Worm (Caenorhabditis elegans) whole organism, dauer: ENCODE results near the gene srg-29.

Experiments
- unc-62 ChIP-seq: sonication (generic microtip); optimal IDR thresholded peaks from 2 replicates; lab custom pipeline; 2017; ENCODE audit warnings: missing biosample characterization, missing genetic modification reagents, missing genetic modification characterization

srg-29 gene

DNA sequence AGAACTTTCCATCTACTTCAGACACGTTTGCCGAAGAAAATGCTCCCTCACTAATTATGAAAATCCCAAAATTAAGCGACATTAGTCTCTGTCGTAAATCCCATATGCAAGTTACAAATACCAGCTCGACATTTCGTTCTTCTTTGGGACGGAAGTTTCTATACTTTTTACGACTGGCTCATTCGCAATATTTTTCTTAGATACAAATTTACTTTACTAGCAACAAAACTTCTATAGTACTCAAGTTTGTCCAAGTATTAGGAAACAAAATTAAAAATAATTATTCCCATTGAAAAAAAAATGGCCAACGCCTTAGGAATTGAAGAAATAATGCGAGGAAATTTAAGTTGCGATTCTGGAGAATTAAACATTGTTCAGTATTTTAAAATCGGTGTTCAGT is 6.0 kb upstream of the srg-29 start, which contains the start of gene srg-26:
srg-26 (plus strand) TSS at position 301 of the 400 bp plus-strand sequence.
- TF ChIP-seq unc-62 (GFP tag; lab: Kevin White, UChicago): no peak

DNA sequence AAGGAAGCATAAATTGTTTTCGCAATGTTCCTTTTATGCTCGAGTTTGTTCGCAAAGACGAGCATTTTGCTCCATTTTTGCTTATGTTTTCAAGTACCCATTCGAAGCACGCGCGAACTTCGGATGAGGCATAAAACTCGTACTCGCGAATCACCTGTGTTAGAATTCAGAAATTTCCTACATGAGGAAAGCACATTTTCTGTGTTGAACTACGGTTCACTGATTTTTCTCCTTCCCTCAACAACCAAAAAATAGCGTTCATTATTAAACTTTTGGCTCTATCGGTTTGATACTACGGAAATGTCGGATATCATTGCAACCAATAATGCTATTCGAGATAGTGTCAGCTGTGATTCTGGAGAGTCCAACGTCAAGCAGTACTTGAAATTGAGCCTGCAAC is 2.4 kb upstream of the srg-29 start, which contains the start of gene srg-28:
srg-28 (plus strand) TSS at position 301 of the 400 bp plus-strand sequence.
- TF ChIP-seq unc-62 (GFP tag; lab: Kevin White, UChicago): no peak

DNA sequence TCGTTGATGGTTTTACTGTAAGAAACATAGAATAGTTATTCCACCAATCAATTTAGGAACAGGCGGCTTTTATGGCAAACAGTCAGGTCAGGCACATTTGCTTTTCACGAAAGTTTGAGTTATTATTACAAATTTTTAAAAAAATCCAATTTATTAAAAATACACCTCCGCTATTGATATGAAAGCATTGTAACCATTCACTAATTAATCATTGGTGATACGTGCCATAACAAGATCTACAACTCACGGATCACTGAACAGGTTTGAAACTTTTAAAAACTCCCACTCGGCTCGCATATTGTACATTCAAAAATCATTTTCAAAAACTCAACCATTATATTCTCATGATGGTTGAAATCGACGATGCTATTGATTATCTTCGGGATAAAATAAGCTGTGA is 2.5 kb downstream of the srg-29 start, which contains the start of gene srg-27:
srg-27 (plus strand) TSS at position 301 of the 400 bp plus-strand sequence.
- TF ChIP-seq unc-62 (GFP tag; lab: Kevin White, UChicago): no peak

DNA sequence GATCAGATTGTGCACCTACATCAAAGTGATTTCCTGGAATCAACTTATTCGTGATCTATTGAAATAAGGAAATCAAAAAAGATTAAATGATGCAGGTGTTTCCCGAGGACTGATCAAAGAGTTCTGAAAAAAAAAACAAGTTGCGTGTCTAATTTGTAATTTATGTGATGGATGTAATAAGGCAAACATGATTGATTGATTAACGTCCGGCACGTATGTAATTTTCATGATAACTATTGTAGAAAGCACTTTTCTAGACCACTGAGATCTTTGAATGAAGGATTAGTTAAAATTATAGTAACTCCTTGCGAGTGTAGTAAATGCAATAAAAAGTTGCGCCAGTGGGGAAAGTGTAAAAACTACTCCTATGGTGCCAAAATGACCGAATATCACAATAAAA is 8.4 kb downstream of the srg-29 start, which contains the start of gene srg-25:
srg-25 (minus strand) TSS at position 101 of the 400 bp plus-strand sequence.
- no peak for TF ChIP-seq unc-62 (GFP tag; lab: Kevin White, UChicago)

DNA sequence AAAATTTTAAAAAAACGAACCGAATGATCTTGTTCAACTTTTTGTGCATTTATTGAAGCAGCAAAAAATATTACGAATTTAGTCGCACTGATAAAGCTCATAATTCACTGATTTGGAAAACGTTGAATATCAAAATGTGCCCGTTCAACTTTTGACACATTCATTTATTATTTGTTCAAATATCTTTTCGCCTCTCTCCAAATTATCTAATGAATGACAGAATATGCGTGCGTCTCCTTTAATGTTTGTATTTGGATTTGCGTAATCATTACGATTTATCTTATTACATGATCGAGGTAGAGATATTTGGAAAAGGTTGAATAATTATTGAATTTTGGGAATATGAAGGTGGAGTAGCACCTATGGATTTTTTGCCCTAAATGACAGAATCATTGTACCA is 12.5 kb downstream of the srg-29 start, which contains the start of gene T09D3.3:
T09D3.3 (minus strand) TSS at position 101 of the 400 bp plus-strand sequence.
- TF ChIP-seq unc-62 (GFP tag; lab: Kevin White, UChicago): no peak

DNA sequence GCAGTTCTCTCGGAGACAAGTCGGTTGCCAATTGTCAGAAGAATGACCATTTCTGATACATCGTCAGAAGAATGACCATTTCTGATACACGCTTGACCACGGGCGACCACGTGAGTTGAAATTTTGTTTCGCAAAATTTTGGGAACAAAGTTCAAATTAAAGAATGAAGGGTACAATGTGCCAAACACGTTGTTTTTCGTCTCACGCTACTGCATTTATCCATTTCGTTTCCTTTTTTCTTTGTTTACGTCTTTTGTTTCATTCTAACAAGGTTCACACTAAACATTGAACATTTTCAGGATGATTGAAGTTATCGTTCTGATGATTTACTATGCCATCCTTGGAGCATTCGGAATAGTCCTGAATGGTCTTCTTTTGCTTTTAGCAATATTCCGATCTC is 14.5 kb downstream of the srg-29 start, which contains the start of gene srd-9:
srd-9 (plus strand) TSS at position 301 of the 400 bp plus-strand sequence.
- no peak for TF ChIP-seq unc-62 (GFP tag; lab: Kevin White, UChicago)

DNA sequence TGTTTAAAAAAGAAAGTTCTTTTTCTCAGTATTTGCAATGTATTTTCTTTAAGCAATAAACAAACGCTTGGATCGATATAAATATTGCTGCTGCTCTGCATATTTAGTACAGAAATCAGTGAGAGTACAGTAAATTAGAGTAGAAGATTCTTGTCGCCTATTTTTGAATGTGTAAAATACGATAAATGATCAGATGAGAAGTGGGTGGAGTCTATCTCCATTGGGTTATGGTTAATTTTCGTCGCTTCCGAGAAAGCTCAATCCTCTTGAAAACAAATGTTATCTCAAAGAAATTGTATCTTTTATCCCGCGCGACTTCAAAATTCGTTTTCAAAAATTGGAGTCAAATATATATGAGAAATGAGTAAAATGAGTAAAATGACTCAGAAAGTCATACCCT is 21.8 kb downstream of the srg-29 start, which contains the start of gene nhr-216:
nhr-216 (minus strand) TSS at position 101 of the 400 bp plus-strand sequence.
- no peak for TF ChIP-seq unc-62 (GFP tag; lab: Kevin White, UChicago)

DNA sequence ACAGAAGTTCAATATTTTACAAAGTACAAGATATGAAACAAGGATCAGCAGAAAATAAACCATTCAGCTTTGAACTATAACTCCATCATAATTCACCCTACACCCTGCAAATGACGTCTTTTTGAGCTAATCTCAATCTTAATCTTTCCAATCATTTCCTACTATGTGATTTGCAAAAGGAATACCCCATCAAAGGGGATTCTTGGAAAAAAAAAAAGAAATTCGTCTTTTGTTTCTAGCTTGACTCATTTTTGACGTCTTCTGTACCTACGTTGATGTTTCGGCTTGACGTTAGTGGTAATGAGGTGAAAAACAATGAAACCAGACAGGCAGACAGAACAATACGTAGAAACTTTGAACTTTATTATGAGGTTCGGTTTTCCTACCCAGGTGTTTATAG is 25.2 kb downstream of the srg-29 start:
- no peak for TF ChIP-seq unc-62 (GFP tag; lab: Kevin White, UChicago)

DNA sequence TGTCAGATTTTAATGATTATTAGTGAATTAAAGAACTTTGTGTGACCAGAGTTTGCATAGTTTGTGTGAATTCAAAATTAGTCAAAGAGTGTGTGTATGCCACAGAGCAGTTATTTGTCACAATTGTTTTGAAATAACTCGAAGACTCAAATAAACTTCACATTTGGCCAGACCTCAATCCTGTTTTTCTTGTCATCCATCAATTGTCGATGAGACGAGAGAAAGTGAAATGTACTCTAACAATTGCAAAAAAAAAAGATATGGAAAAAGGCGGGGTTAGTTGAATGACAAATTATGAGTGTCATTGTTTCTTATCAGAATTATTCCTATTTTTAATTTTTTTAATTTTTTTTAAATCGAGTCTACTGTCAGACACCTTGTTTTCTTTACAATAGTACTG is 27.9 kb downstream of the srg-29 start, which contains the start of gene T09D3.8:
T09D3.8 (plus strand) TSS at position 301 of the 400 bp plus-strand sequence.
- no peak for TF ChIP-seq unc-62 (GFP tag; lab: Kevin White, UChicago)

DNA sequence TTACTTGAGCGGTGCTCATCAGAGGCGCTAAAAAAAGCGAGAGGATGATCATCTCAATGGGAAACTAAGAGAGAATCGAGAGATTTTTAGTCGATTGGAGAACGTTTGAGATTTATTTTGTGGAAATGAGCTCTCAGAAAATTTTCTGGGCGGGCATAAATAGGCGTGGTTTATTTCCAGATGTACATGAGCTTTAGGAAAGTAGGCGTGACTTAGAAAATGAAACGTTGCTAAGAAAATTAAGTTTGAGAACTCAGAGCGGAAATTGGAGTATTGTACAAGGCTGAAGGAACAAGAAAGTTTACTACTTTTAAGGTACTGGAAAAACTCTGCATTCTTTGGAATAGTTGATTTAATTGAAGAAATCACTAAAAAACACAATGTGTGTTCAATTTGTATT is 31.8 kb downstream of the srg-29 start, which contains the start of gene T09D3.9:
T09D3.9 (minus strand) TSS at position 101 of the 400 bp plus-strand sequence.
- no peak for TF ChIP-seq unc-62 (GFP tag; lab: Kevin White, UChicago)

DNA sequence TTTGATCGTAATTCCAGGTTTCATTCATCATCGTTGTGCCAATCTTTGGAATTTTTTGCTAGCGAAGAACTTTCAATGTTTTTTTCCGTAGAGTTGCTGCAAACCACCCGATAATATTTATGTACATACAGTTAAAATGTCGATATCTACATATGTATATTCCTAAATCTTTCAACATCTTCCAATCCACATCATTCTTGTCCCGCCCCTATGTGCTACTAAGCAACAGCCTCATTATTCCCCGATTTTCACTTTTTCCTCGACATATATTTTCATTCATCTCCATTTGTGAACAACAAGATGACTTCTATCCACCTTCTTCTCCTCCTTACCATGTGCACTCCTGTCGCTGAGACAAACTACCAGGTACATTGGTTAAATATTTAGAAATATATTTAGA is 35.1 kb downstream of the srg-29 start, which contains the start of gene C35A11.3:
C35A11.3 (plus strand) TSS at position 301 of the 400 bp plus-strand sequence.
- TF ChIP-seq unc-62 (GFP tag; lab: Kevin White, UChicago): no peak

DNA sequence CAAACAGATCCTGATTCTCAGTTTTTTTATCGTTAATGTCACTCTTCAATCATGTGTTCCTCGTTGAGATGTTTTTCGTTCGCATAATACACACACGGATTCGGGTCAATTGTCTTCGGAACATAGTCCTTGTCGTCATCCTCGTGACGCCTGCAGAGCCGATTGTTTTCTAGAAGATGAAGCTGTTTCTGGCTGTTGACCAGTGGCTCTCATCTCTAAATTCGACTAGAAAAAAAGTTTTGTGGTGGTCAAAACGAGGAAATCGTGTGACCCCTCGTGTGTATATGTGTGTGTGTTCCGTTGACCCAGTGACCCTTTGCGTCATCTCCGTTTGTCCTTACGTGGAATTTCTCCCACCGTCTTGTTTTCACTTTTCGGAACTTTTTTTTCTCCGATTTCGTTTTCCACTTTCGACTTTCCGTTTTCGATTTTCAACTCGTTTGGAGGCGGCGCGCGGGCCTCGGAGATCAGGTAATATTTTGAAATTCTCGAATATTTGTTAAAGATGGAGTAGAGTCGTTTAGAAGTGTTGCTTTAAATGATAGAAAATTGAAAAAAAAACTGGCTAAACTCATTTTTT is 49.0 kb downstream of the srg-29 start, which contains the start of gene C35A11.2:
C35A11.2 (plus strand) TSS at position 386 of the 580 bp plus-strand sequence.
- TF ChIP-seq unc-62 (GFP tag; lab: Kevin White, UChicago): no peak
